Worm (Caenorhabditis elegans): ENCODE data around the gene Y55F3AM.11.

Gene Y55F3AM.11

ce11 chrIV:990352-990751, 53.8 kb downstream of the Y55F3AM.11 start, which contains the start of gene egrh-2:
Gene egrh-2, minus strand, starts transcription at chrIV:990452.
- TF ChIP-seq ceh-16 (tag; optimal IDR thresholded peaks at IDR 0.05) (no peak), skn-1 (tag; optimal IDR thresholded peaks at IDR 0.05) (no peak), ceh-28 (tag; optimal IDR thresholded peaks at IDR 0.05) (no peak), nhr-25 (tag; optimal IDR thresholded peaks at IDR 0.05) (no peak), mml-1 (tag; optimal IDR thresholded peaks at IDR 0.05) (no peak), daf-12 (tag; optimal IDR thresholded peaks at IDR 0.05) (no peak), nhr-76 (tag; optimal IDR thresholded peaks at IDR 0.05) (no peak), ama-1 (optimal IDR thresholded peaks at IDR 0.05) (no peak), unc-39 (tag; optimal IDR thresholded peaks at IDR 0.05) (no peak)
